Fruit fly (Drosophila melanogaster) ovary, adult (tissue): Measurements from ENCODE around the gene CG15308.

ENCODE experiments used
- CG17801 ChIP-seq: fragments of 200-800 bp; optimal IDR thresholded peaks from 2 replicates; lab custom pipeline; 2019; ENCODE audit warnings: missing biosample characterization, mild to moderate bottlenecking, missing genetic modification characterization, moderate library complexity; ENCODE audit not compliant: partially characterized antibody

Gene CG15308

dm6 chrX:10234024-10234520 lies 15.1 kb upstream of the CG15308 start:
- no peak for TF ChIP-seq CG17801 (GFP tag; lab: Kevin White, UChicago)

- no peak for TF ChIP-seq CG17801 (GFP tag; lab: Kevin White, UChicago)
Observed at dm6 chrX:10233065-10233464, 14.1 kb upstream of the CG15308 start, which contains the start of gene CG2961. Gene CG2961, minus strand, starts transcription at chrX:10233080.

DNA sequence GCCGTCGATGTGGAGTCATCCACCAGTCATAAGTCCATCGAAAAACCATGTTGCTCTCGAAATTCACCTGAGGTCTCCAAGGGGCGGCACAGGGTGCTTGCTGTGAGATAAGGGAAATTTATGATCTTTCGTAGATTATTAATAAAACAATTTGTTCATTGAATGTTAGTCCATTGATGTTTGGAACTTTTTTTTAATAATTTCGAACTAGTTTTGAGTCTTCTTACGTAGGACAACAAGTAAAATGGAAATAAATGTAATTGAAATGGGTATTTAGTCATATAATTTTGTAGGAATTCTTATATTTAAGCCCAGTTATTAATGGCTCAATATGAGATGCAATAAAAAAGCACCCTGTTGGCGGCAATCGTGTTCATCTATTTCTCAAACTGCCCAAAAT lies 13.6 kb upstream of the CG15308 start:
- TF ChIP-seq CG17801 (GFP tag; lab: Kevin White, UChicago), result peak; percentile 28

DNA sequence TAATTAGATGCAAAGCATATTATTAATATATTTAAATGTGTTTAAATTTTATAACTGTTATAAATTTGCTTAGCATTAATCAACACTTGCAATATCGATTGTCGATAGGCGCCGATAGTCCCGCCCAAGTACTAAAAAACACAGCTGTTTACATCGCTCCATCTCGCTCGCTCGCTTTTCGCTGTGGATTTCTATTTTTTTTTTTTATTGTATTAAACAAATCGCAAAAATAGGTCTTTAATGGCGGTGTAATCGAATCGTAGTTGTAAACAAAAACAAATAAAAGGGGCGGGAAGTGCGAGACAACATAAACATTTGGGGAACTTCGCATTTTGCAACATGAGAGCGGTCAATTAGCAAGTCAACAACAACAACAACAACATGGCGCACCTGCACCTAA lies 1.0 kb upstream of the CG15308 start, which contains the start of gene CG34408:
Gene CG34408 (plus strand): TSS at position 156 of the 400 bp plus-strand sequence.
- peak; percentile 48 for TF ChIP-seq CG17801 (GFP tag; lab: Kevin White, UChicago)

dm6 chrX:10216634-10217239 lies 2.2 kb downstream of the CG15308 start, which contains the start of gene CG2962:
Gene CG2962, minus strand, starts transcription at chrX:10216642.
- no peak for TF ChIP-seq CG17801 (GFP tag; lab: Kevin White, UChicago)

dm6 chrX:10212687-10213329 lies 6.1 kb downstream of the CG15308 start, which contains the start of gene ATPsyndelta:
Gene ATPsyndelta, plus strand, starts transcription at chrX:10212970.
- no peak for TF ChIP-seq CG17801 (GFP tag; lab: Kevin White, UChicago)

- TF ChIP-seq CG17801 (GFP tag; lab: Kevin White, UChicago), result no peak
Observed at dm6 chrX:10212118-10212517, 6.8 kb downstream of the CG15308 start, which contains the start of gene Ypel. Gene Ypel, minus strand, starts transcription at chrX:10212374.

DNA sequence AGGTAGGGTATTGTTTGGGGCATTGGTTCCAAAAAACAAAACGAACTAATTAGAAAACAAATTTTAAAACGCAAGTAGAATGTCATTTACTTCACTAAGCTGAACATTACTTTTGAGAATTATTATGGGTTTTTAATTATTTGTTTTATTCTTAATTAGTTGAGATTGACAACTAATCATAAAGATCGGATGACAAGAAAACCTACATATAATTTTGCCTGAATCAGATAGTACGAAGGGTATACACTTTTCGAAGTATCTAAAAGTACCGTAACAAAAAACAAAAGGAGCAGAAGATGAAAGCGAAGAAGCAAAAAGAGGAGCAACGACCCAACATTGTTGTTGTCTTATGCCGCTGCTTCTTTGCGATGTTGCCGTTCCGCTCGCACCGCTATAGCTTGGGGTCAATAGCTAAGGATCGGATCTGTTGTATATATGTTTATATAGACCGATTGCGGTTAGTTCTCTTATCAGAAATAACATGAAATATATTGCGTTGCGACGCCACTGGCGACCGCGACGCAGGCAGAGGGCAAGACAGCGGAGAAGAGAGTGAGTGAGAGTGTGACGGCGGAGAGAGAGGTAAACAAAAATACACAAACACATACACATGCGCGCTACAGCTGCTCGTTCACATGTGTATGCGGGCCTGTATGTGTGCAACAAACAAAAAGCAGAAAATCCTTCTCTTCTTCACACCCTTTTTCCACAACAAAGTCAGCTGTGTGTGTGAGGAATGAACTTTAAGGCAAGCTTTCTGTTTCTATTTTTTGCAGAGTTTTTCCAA lies 7.6 kb downstream of the CG15308 start:
- TF ChIP-seq CG17801 (GFP tag; lab: Kevin White, UChicago), result peak; percentile 79

- TF ChIP-seq CG17801 (GFP tag; lab: Kevin White, UChicago), result peak; percentile 70
Observed at dm6 chrX:10210317-10210873, 8.5 kb downstream of the CG15308 start.

DNA sequence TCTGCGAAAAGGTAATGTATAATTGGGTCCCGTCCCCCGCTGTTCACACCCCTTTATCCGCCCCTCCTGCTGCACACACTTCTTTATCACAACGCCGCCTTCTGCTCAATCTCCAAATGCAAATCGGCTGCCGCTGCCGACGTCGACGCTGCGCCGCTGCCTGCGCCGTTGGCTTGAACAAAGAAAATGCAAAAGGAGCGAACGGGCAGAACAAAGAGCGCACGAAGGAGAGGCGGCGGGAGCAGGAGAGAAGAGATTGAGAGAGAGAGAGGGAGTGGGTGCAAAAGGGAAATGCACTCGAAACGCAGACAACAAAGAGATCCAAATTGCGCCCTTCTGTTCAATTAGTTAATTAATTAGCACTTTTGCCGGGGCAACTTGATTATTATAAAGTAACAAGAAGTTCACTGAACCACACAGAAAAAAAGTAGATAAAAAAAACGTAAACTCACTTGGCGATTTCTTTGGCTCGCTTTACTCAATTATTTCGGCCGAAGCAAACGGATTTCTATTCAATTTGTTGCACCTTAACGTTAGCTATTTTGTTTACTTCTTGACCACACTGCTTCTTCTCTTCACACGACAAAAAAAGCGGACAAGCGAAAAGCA lies 9.3 kb downstream of the CG15308 start:
- no peak for TF ChIP-seq CG17801 (GFP tag; lab: Kevin White, UChicago)

- TF ChIP-seq CG17801 (GFP tag; lab: Kevin White, UChicago), result no peak
Observed at dm6 chrX:10206086-10206485, 12.9 kb downstream of the CG15308 start.

dm6 chrX:10202595-10202994 lies 16.3 kb downstream of the CG15308 start:
- TF ChIP-seq CG17801 (GFP tag; lab: Kevin White, UChicago), result no peak

DNA sequence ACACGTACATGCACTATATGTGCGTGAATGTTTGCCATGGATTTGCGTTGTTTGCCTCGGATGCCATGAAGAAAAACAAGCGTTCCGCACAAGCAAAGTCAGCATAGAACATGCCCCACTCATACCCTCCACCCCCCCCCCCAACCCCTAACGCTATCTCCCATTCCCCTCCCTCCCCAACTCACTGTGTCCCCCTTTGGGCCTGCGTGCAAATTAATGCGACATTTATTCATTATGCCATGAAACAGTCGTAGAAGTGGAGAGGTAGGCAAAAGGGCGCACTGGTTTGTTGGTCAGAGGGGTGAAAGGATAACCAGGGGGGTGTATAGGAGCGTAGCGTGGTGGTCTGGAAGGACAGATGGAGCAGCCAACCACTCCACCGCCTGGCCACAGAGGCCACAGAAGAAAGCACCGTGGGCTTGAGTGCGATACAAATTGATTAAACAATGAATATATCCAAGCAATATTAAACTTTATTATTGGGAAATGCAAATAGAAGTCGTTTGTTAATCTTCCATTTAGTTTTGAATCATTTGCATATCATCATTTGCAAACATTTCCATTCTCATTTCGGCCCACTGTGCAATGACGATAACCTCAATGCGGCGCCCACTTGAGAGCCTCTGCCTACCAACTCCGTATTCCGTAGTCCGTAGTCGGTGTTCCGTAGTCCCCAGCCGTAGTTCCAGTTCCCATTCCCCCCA lies 34.4 kb downstream of the CG15308 start:
- TF ChIP-seq CG17801 (GFP tag; lab: Kevin White, UChicago), result no peak

DNA sequence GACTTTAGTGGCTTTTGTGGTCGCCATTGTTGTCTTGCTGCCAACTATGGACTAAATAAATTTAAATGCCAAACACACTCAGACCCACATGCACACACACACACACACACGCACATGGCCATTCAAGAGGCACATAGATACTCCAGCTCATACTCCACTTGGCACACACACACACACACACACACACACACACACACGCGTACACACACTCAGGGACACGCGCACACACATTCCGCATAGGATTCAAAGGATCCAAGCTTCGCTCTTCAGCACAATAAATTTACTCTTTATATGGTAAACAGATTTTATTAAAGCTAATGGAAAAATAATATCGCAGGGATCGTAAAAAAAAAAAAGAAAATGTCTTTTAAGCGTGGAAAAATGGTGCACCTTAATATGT lies 36.1 kb downstream of the CG15308 start:
- no peak for TF ChIP-seq CG17801 (GFP tag; lab: Kevin White, UChicago)
